Worm (Caenorhabditis elegans): ENCODE measurements around the gene Y41D4A.3.

The Y41D4A.3 gene

ce11 chrIV:1745453-1746051, 8.0 kb upstream of the Y41D4A.3 start, which contains the start of the genes Y41D4A.6 and Y41D4A.4 (continued):
- TF ChIP-seq rbr-2 (tag; optimal IDR thresholded peaks at IDR 0.05), result peak; percentile 87
- peak; percentile 87 for TF ChIP-seq vab-7 (GFP tag; IDR thresholded peaks at IDR 0.05)
- TF ChIP-seq dmd-8 (GFP tag; IDR thresholded peaks at IDR 0.05), result no peak
- TF ChIP-seq F37D6.2 (tag; optimal IDR thresholded peaks at IDR 0.05), result peak; percentile 54
- TF ChIP-seq nhr-41 (GFP tag; IDR thresholded peaks at IDR 0.05), result no peak

- TF ChIP-seq daf-16 (GFP tag; optimal IDR thresholded peaks at IDR 0.05) (peak in 1 of 2 experiments; percentile 40), daf-16 (tag; optimal IDR thresholded peaks at IDR 0.05) (no peak), egl-27 (tag; optimal IDR thresholded peaks at IDR 0.05) (no peak), nhr-77 (tag; optimal IDR thresholded peaks at IDR 0.05) (no peak), unc-62 (GFP tag; optimal IDR thresholded peaks at IDR 0.05 in 1 of 2) (no peak), unc-62 (tag; optimal IDR thresholded peaks at IDR 0.05) (no peak), hlh-11 (tag; optimal IDR thresholded peaks at IDR 0.05) (peak; percentile 19), dmd-6 (GFP tag; IDR thresholded peaks at IDR 0.05) (0 out of 2 replicates have a peak, but pooled peaks have one; percentile 7)
Observed at ce11 chrIV:1751243-1751642, 2.3 kb upstream of the Y41D4A.3 start.

- TF ChIP-seq ctbp-1 (GFP tag; IDR thresholded peaks at IDR 0.05) (no peak), snpc-1.2 (GFP tag; IDR thresholded peaks at IDR 0.05) (no peak), egl-43 (GFP tag; IDR thresholded peaks at IDR 0.05) (no peak), set-16 (GFP tag; IDR thresholded peaks at IDR 0.05) (peak; percentile 66)
Observed at ce11 chrIV:1752480-1752879, 1.1 kb upstream of the Y41D4A.3 start.

DNA sequence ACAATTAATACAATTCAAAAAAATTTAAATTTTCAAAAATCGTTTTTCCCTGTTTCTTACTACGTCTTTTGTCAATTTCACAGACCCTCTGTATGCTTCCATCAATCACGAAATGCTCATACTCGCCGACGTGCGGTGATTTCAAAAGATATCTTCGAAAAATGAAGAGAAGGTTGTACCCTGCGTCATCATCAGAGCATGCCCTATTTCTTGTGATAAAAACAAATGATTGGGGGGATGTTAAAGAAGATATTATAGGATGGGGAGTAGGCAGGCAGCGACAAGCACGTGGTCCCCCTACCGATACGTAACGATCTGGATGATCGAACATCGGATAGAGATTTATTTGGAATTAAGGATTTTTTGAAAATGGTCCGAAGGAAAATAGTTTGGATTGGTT, 5.0 kb downstream of the Y41D4A.3 start:
- peak in 1 of 2 experiments; percentile 97 for TF ChIP-seq unc-62 (GFP tag; optimal IDR thresholded peaks at IDR 0.05 in 1 of 2)
- no peak for TF ChIP-seq unc-62 (tag; optimal IDR thresholded peaks at IDR 0.05)
- TF ChIP-seq nhr-11 (tag; optimal IDR thresholded peaks at IDR 0.05), result peak; percentile 59
- TF ChIP-seq hlh-11 (tag; optimal IDR thresholded peaks at IDR 0.05), result no peak
- TF ChIP-seq hlh-30 (tag; optimal IDR thresholded peaks at IDR 0.05; ENCODE audit: insufficient read depth), result peak; percentile 21

DNA sequence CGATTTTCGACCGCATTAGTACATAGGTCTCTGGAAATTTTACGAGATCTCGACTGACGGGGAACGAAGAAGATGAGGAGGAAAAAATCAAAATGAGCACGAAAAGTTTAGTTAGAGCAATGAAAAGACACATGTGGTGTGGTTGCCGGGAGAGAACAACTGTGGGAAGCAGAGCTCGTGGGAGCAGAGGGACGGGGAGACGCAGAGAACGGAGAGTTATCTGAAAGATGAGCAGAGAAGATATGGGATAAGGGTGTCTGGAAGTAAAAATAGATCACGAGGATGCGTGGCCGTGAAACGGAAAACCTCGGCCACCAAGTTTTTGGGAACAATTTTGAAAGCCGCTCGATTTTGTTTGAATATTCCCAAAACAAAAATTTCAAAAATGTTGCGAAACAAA, 8.0 kb downstream of the Y41D4A.3 start, which contains the start of gene Y41D4A.7:
Gene Y41D4A.7, minus strand, starts transcription at position 18 of the 400 bp plus-strand sequence.
- TF ChIP-seq hif-1 (tag; optimal IDR thresholded peaks at IDR 0.05) (peak in 1 of 2 experiments; percentile 13), nhr-11 (tag; optimal IDR thresholded peaks at IDR 0.05) (peak; percentile 33), unc-62 (GFP tag; optimal IDR thresholded peaks at IDR 0.05 in 1 of 2) (peak in 1 of 2 experiments; percentile 78), unc-62 (tag; optimal IDR thresholded peaks at IDR 0.05) (no peak), hlh-11 (tag; optimal IDR thresholded peaks at IDR 0.05) (peak; percentile 20), lin-38 (GFP tag; IDR thresholded peaks at IDR 0.05) (no peak), spr-3 (GFP tag; optimal IDR thresholded peaks at IDR 0.05) (no peak), ZK546.5 (tag; optimal IDR thresholded peaks at IDR 0.05) (no peak), mdl-1 (tag; optimal IDR thresholded peaks at IDR 0.05) (peak in 1 of 2 experiments; percentile 14)

DNA sequence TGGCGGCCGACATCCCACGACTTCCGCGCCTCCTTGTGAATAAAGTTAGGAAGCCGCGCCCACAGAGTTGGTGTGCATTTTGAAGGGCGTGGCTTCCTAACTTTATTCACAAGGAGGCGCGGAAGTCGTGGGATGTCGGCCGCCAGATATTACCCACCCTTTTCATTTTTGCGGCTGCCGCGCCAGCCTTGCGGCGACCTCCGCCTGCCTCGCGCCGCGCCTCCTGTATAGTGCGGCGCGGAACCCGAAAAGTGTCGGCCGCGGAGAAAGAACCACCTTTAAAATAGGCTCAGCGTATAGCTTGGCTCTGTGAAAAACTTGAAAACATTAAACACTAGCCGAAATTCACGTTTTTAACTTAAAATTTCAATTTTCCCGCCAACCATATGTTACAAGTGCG, 9.9 kb downstream of the Y41D4A.3 start:
- TF ChIP-seq hlh-30 (tag; optimal IDR thresholded peaks at IDR 0.05; ENCODE audit: insufficient read depth) (no peak), lir-3 (tag; optimal IDR thresholded peaks at IDR 0.05) (no peak), nhr-41 (GFP tag; IDR thresholded peaks at IDR 0.05) (no peak), lin-13 (GFP tag; optimal IDR thresholded peaks at IDR 0.05) (peak; percentile 5), mdl-1 (tag; optimal IDR thresholded peaks at IDR 0.05) (no peak), mes-2 (tag; optimal IDR thresholded peaks at IDR 0.05; ENCODE audit: poor library complexity, severe bottlenecking) (no peak), gei-8 (GFP tag; optimal IDR thresholded peaks at IDR 0.05) (no peak), skn-1 (tag; optimal IDR thresholded peaks at IDR 0.05) (no peak), F26F4.8 (GFP tag; conservative IDR thresholded peaks at IDR 0.05) (no peak), nhr-25 (tag; optimal IDR thresholded peaks at IDR 0.05; ENCODE audit: borderline replicate concordance, insufficient read depth) (no peak), madf-9 (GFP tag; conservative IDR thresholded peaks at IDR 0.05) (0 out of 2 replicates have a peak, but pooled peaks have one; percentile 22), snpc-1.2 (GFP tag; IDR thresholded peaks at IDR 0.05) (peak; percentile 75), pqm-1 (tag; optimal IDR thresholded peaks at IDR 0.05) (no peak), vab-7 (GFP tag; IDR thresholded peaks at IDR 0.05) (0 out of 2 replicates have a peak, but pooled peaks have one; percentile 26), mxl-3 (GFP tag; optimal IDR thresholded peaks at IDR 0.05) (no peak), hmg-1.1 (GFP tag; IDR thresholded peaks at IDR 0.05) (no peak), R02D3.7 (tag; optimal IDR thresholded peaks at IDR 0.05) (no peak), F49E8.2 (tag; optimal IDR thresholded peaks at IDR 0.05; ENCODE audit: borderline replicate concordance) (peak; percentile 82), lim-7 (GFP tag; IDR thresholded peaks at IDR 0.05) (no peak), egl-43 (GFP tag; IDR thresholded peaks at IDR 0.05) (peak; percentile 78), spr-3 (GFP tag; optimal IDR thresholded peaks at IDR 0.05) (no peak), F44E2.7 (GFP tag; IDR thresholded peaks at IDR 0.05) (no peak)

Data from whole organism, L4 larva.